Worm (Caenorhabditis elegans) whole organism, L1 larva: ENCODE measurements around the gene snf-3.

Experiments used
- aly-2 ChIP-seq: fragments of 150-350 bp; optimal IDR thresholded peaks from 2 replicates; lab custom pipeline; 2014; ENCODE audit warnings: missing biosample characterization, missing genetic modification characterization
- ceh-90 ChIP-seq: sonication (generic microtip); optimal IDR thresholded peaks from 2 replicates; lab custom pipeline; 2016; ENCODE audit warnings: missing genetic modification characterization, missing compliant biosample characterization
- dpl-1 ChIP-seq, 3 experiments: fragments of 150-350 bp in 2 of 3; sonication (generic microtip) in 1 of 3; optimal IDR thresholded peaks; 2 replicates each; lab custom pipeline; 2014 to 2017; ENCODE audit warnings: missing biosample characterization in 3 of 3, missing genetic modification characterization in 3 of 3, missing genetic modification reagents in 3 of 3
- dsc-1 ChIP-seq: sonication (generic microtip); optimal IDR thresholded peaks from 2 replicates; lab custom pipeline; 2016; ENCODE audit warnings: mild to moderate bottlenecking, missing genetic modification characterization, missing compliant biosample characterization
- efl-1 ChIP-seq, 4 experiments: fragments of 150-350 bp; optimal IDR thresholded peaks in 3 of 4; peaks in 1 of 4; 1 replicate in 1 of 4; 2 replicates in 3 of 4; lab custom pipeline; 2014; ENCODE audit warnings: missing biosample characterization in 2 of 4, missing genetic modification characterization in 2 of 4, missing genetic modification reagents in 2 of 4
- egl-13 ChIP-seq: sonication (generic microtip); optimal IDR thresholded peaks from 2 replicates; lab custom pipeline; 2016; ENCODE audit warnings: missing genotype, missing genetic modification reagents, missing genetic modification characterization, missing compliant biosample characterization
- egl-27 ChIP-seq, 2 experiments: fragments of 150-350 bp in 1 of 2; sonication (generic microtip); optimal IDR thresholded peaks; 3 replicates each; lab custom pipeline; 2017 to 2018; ENCODE audit warnings: missing biosample characterization in 2 of 2, missing genetic modification characterization in 2 of 2, missing genetic modification reagents in 2 of 2
- elt-2 ChIP-seq: sonication (generic microtip); optimal IDR thresholded peaks from 2 replicates; lab custom pipeline; 2016; ENCODE audit warnings: missing genetic modification characterization, mild to moderate bottlenecking, inconsistent platforms, missing compliant biosample characterization, missing genetic modification reagents
- elt-3 ChIP-seq, 6 experiments: fragments of 150-350 bp in 1 of 6; sonication (generic microtip); optimal IDR thresholded peaks; 2 replicates each; lab custom pipeline; 2017 to 2018; ENCODE audit warnings: missing biosample characterization in 6 of 6, missing genetic modification characterization in 6 of 6, inconsistent platforms in 1 of 6
- ets-5 ChIP-seq: fragments of 200-800 bp; sonication (Bioruptor generic); IDR thresholded peaks from 2 replicates; pipeline ENCODE4 v1.3.6; 2022; ENCODE audit warnings: missing genetic modification characterization, missing compliant biosample characterization
- fkh-4 ChIP-seq: sonication (generic microtip); optimal IDR thresholded peaks from 2 replicates; lab custom pipeline; 2016; ENCODE audit warnings: missing compliant biosample characterization, missing genetic modification characterization, borderline replicate concordance
- hpl-2 ChIP-seq: fragments of 150-350 bp; optimal IDR thresholded peaks from 2 replicates; lab custom pipeline; 2014; ENCODE audit warnings: missing biosample characterization, missing genetic modification reagents, missing genetic modification characterization
- irx-1 ChIP-seq: sonication (generic microtip); optimal IDR thresholded peaks from 2 replicates; lab custom pipeline; 2016; ENCODE audit warnings: missing genetic modification characterization, missing compliant biosample characterization
- isw-1 ChIP-seq: fragments of 200-800 bp; sonication (Bioruptor generic); IDR thresholded peaks from 2 replicates; pipeline ENCODE4 v1.3.6; 2022; ENCODE audit warnings: missing genetic modification characterization, missing compliant biosample characterization
- mab-9 ChIP-seq: fragments of 200-800 bp; sonication (Bioruptor generic); IDR thresholded peaks from 2 replicates; pipeline ENCODE4 v1.3.6; 2022; ENCODE audit warnings: missing genetic modification reagents, missing genetic modification characterization, missing compliant biosample characterization
- mef-2 ChIP-seq: fragments of 150-350 bp; optimal IDR thresholded peaks from 2 replicates; lab custom pipeline; 2014; ENCODE audit warnings: missing biosample characterization, missing genetic modification characterization
- mep-1 ChIP-seq: fragments of 150-350 bp; optimal IDR thresholded peaks from 2 replicates; lab custom pipeline; 2014; ENCODE audit warnings: missing biosample characterization, missing genetic modification characterization
- nhr-11 ChIP-seq: fragments of 150-350 bp; optimal IDR thresholded peaks from 2 replicates; lab custom pipeline; 2014; ENCODE audit warnings: missing biosample characterization, missing genetic modification characterization
- nhr-20 ChIP-seq: sonication (generic microtip); optimal IDR thresholded peaks from 2 replicates; lab custom pipeline; 2016; ENCODE audit warnings: mild to moderate bottlenecking, missing genetic modification characterization, missing compliant biosample characterization
- nhr-47 ChIP-seq: sonication (generic microtip); optimal IDR thresholded peaks from 2 replicates; lab custom pipeline; 2016; ENCODE audit warnings: mild to moderate bottlenecking, missing genetic modification characterization, moderate library complexity, missing compliant biosample characterization
- nhr-71 ChIP-seq: sonication (generic microtip); optimal IDR thresholded peaks from 2 replicates; lab custom pipeline; 2016; ENCODE audit warnings: mild to moderate bottlenecking, missing genetic modification characterization, moderate library complexity, missing compliant biosample characterization
- nhr-85 ChIP-seq: sonication (generic microtip); peaks from one replicate; lab custom pipeline; 2016; ENCODE audit warnings: missing genetic modification characterization, inconsistent platforms, missing compliant biosample characterization
- pax-3 ChIP-seq: fragments of 200-800 bp; sonication (Bioruptor generic); optimal IDR thresholded peaks from 2 replicates; lab custom pipeline; 2018; ENCODE audit warnings: mild to moderate bottlenecking, missing genetic modification characterization, moderate library complexity, missing compliant biosample characterization
- rnt-1 ChIP-seq: sonication (generic microtip); optimal IDR thresholded peaks from 2 replicates; lab custom pipeline; 2016; ENCODE audit warnings: mild to moderate bottlenecking, missing genetic modification characterization, moderate library complexity, missing compliant biosample characterization
- skn-1 ChIP-seq: fragments of 150-350 bp; optimal IDR thresholded peaks from 2 replicates; lab custom pipeline; 2014; ENCODE audit warnings: missing biosample characterization, missing genetic modification characterization
- snpc-4 ChIP-seq: fragments of 150-350 bp; optimal IDR thresholded peaks from 2 replicates; lab custom pipeline; 2014; ENCODE audit warnings: missing biosample characterization, missing genetic modification characterization
- snu-23 ChIP-seq: sonication (generic microtip); optimal IDR thresholded peaks from 2 replicates; lab custom pipeline; 2016; ENCODE audit warnings: missing genetic modification characterization, missing compliant biosample characterization
- sptf-1 ChIP-seq: fragments of 150-350 bp; optimal IDR thresholded peaks from 2 replicates; lab custom pipeline; 2014; ENCODE audit warnings: missing biosample characterization, missing genetic modification characterization
- tbx-2 ChIP-seq: sonication (generic microtip); optimal IDR thresholded peaks from 2 replicates; lab custom pipeline; 2016; ENCODE audit warnings: missing genetic modification characterization, missing compliant biosample characterization
- unc-62 ChIP-seq: fragments of 150-350 bp; optimal IDR thresholded peaks from 2 replicates; lab custom pipeline; 2014; ENCODE audit warnings: missing biosample characterization, missing genetic modification reagents, missing genetic modification characterization
- unc-98 ChIP-seq: fragments of 200-800 bp; sonication (Bioruptor generic); IDR thresholded peaks from 2 replicates; pipeline ENCODE4 v1.3.6; 2022; ENCODE audit warnings: missing genetic modification characterization, missing compliant biosample characterization
- vab-15 ChIP-seq: sonication (generic microtip); optimal IDR thresholded peaks from 2 replicates; lab custom pipeline; 2017; ENCODE audit warnings: missing genotype, mild to moderate bottlenecking, missing genetic modification characterization, missing compliant biosample characterization
- xbp-1 ChIP-seq: sonication (generic microtip); optimal IDR thresholded peaks from 2 replicates; lab custom pipeline; 2016; ENCODE audit warnings: missing genetic modification characterization, missing compliant biosample characterization
- zag-1 ChIP-seq: fragments of 150-350 bp; optimal IDR thresholded peaks from 2 replicates; lab custom pipeline; 2014; ENCODE audit warnings: missing biosample characterization, missing genetic modification characterization
- zip-4 ChIP-seq: fragments of 200-800 bp; sonication (Bioruptor generic); optimal IDR thresholded peaks from 2 replicates; lab custom pipeline; 2018; ENCODE audit warnings: mild to moderate bottlenecking, missing genetic modification characterization, moderate library complexity, missing compliant biosample characterization

Gene snf-3

DNA sequence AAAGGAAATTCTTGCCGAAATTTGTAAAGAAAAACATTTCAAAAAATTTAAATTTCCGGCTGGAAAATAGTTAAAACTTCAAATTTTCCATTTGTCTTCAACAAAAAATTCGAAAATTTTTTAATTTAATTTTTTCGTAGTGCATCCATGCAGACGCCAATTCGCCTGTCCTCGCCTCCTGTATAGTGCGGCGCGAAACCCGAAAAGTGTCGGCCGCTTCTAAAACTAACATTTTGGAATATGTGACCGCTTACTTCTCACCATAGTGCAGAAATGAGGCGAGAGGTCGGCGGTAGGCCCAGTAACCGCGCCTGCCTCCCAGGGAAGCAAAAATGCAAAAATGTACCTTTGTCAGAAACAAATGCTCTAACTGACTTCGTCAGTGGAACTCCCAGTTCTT, 24.7 kb downstream of the snf-3 start:
- TF ChIP-seq unc-98 (GFP tag; lab: Robert Waterston, UW): no peak
- TF ChIP-seq snpc-4: peak; percentile 81

DNA sequence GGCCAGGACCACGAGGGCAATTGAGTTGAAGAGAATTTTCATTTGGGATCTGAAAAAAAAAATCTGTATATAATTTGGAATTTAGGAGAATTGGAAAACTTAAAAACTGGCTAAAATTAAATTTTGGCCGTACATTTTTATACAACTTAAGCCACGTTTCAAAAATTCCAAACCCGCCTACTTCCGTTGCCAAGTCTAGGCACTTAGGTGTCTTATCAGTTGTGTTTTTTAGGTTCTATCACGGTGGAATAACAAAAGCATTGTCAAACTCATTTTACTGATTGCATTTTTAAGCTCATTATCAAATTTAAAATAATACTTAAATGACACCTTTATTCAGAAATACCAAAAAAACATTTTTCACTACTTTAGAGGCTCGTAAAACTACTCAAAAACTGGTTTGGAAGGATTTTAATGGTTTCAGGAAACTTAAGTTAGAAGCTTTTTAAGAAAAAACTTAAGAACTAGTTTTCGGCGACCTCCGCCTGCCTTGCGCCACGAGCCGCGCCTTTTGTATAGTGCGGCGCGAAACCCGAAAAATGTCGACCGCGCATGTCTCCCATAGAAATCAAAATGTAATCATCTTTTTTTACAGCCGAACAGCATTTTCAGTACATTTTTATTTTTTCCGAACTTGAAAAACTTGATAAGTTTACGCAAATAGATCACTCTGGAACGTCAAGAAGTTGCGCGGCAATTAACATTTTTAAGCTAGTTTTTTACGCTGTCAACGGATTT, 26.4 kb downstream of the snf-3 start, which contains the start of gene lips-13:
Gene lips-13 (minus strand): TSS at position 51 of the 738 bp plus-strand sequence.
- TF ChIP-seq unc-62 (GFP tag; lab: Kevin White, UChicago) (no peak), egl-13 (no peak), dpl-1 (GFP tag; optimal IDR thresholded peaks at IDR 0.05; lab: Kevin White, UChicago) (no peak), nhr-85 (tag; lab: Kevin White, UChicago) (no peak), pax-3 (tag; lab: Kevin White, UChicago) (no peak), mef-2 (tag; lab: Kevin White, UChicago) (no peak), zag-1 (tag; lab: Kevin White, UChicago) (no peak), sptf-1 (tag; lab: Kevin White, UChicago) (no peak), tbx-2 (no peak), egl-27 (tag; optimal IDR thresholded peaks at IDR 0.05; lab: Kevin White, UChicago) (no peak), hpl-2 (GFP tag; lab: Kevin White, UChicago) (no peak)

DNA sequence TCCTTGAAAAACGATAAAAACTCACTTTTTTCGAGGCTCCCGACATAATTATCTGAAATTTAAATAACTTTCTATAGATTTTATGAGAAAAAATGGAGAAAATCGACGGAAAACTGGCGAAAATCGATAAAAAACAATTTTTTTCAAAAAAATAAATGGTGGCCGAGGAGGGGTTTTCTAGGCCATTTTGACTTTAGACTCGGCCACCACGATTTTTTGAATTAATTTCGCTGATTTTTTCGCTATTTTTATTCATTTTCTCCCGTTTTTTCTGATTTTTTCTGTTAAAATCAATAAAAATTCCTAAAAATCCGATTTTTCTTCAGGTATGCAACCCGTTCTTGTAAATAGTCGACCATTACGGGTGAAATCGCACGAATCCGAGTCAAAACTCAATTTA, 31.4 kb downstream of the snf-3 start, which contains the start of the genes sut-1 and eri-3:
Gene sut-1 (minus strand): TSS at position 58 of the 400 bp plus-strand sequence.
Gene eri-3 (plus strand): TSS at position 327 of the 400 bp plus-strand sequence.
- no peak for TF ChIP-seq ets-5 (GFP tag; lab: Robert Waterston, UW)
- no peak for TF ChIP-seq aly-2
- no peak for TF ChIP-seq mef-2 (tag; lab: Kevin White, UChicago)
- TF ChIP-seq dsc-1 (tag; lab: Kevin White, UChicago): no peak
- TF ChIP-seq nhr-11 (tag; lab: Kevin White, UChicago): no peak
- peak; percentile 56 for TF ChIP-seq ceh-90
- peak; percentile 1 for TF ChIP-seq mep-1 (tag; lab: Kevin White, UChicago)
- TF ChIP-seq dpl-1 (GFP tag; optimal IDR thresholded peaks at IDR 0.05; lab: Kevin White, UChicago): peak in 1 of 3 experiments; percentile 28
- peak; percentile 52 for TF ChIP-seq rnt-1 (tag; lab: Kevin White, UChicago)
- TF ChIP-seq elt-2 (tag; lab: Kevin White, UChicago): no peak
- TF ChIP-seq isw-1 (GFP tag; lab: Robert Waterston, UW): no peak
- no peak for TF ChIP-seq nhr-20 (tag; lab: Kevin White, UChicago)
- TF ChIP-seq snu-23 (GFP tag; lab: Kevin White, UChicago): no peak
- no peak for TF ChIP-seq fkh-4 (tag; lab: Kevin White, UChicago)
- no peak for TF ChIP-seq zip-4
- no peak for TF ChIP-seq mab-9 (GFP tag; lab: Robert Waterston, UW)
- no peak for TF ChIP-seq nhr-71 (tag; lab: Kevin White, UChicago)
- peak in 1 of 2 experiments; percentile 8 for TF ChIP-seq efl-1 (optimal IDR thresholded peaks at IDR 0.05; lab: Kevin White, UChicago)
- peak; percentile 38 to 82 for TF ChIP-seq efl-1 (GFP tag; optimal IDR thresholded peaks at IDR 0.05 in 1 of 2; lab: Kevin White, UChicago)
- no peak for TF ChIP-seq vab-15 (tag; lab: Kevin White, UChicago)
- TF ChIP-seq unc-62 (GFP tag; lab: Kevin White, UChicago): no peak
- TF ChIP-seq tbx-2: no peak
- no peak for TF ChIP-seq elt-3 (tag; optimal IDR thresholded peaks at IDR 0.05; lab: Kevin White, UChicago)
- no peak for TF ChIP-seq egl-13
- TF ChIP-seq nhr-47: no peak
- TF ChIP-seq xbp-1 (tag; lab: Kevin White, UChicago): no peak

DNA sequence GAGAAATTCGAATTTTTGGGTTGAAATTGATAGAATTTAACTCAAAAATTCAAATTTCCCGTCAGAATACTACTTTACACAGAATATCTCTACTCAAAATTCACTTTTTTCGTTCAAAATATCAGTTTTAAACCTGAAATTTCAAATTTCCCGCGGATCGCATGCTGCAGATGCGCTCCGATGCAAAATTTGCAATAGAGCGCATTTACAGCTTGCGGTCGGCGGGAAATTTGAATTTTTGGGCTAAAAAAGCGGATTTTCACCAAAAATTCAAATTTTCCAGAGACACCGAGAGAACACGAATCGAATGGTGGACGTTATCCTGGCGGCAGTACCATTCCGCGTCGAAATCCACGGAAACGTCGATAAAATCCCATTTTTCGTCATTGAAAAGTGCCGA, 33.0 kb downstream of the snf-3 start:
- TF ChIP-seq skn-1 (tag; lab: Kevin White, UChicago): no peak
- no peak for TF ChIP-seq irx-1 (tag; lab: Kevin White, UChicago)
- no peak for TF ChIP-seq efl-1 (optimal IDR thresholded peaks at IDR 0.05; lab: Kevin White, UChicago)
- TF ChIP-seq efl-1 (GFP tag; optimal IDR thresholded peaks at IDR 0.05 in 1 of 2; lab: Kevin White, UChicago): peak in 1 of 2 experiments; percentile 84
